Worm (Caenorhabditis elegans) whole organism, young adult: Measurements from ENCODE around the gene F14E5.2.

Experiments used
- B0019.2 ChIP-seq: fragments of 200-800 bp; sonication (Bioruptor generic); conservative IDR thresholded peaks from 2 replicates; pipeline ENCODE4 v1.3.6; 2022; ENCODE audit warnings: missing genetic modification reagents, missing genetic modification characterization, missing compliant biosample characterization
- B0336.3 ChIP-seq: fragments of 200-800 bp; sonication (Bioruptor generic); IDR thresholded peaks from 2 replicates; pipeline ENCODE4 v1.3.6; 2022; ENCODE audit warnings: missing genetic modification characterization, missing compliant biosample characterization
- D2030.7 ChIP-seq: fragments of 200-800 bp; sonication (Bioruptor generic); IDR thresholded peaks from 2 replicates; pipeline ENCODE4 v1.3.6; 2022; ENCODE audit warnings: missing genetic modification reagents, missing genetic modification characterization, missing compliant biosample characterization
- F22D6.2 ChIP-seq: sonication (generic microtip); optimal IDR thresholded peaks from 2 replicates; lab custom pipeline; 2016; ENCODE audit warnings: mild to moderate bottlenecking, missing genetic modification characterization, missing compliant biosample characterization
- F23B12.7 ChIP-seq: sonication (generic microtip); optimal IDR thresholded peaks from 2 replicates; lab custom pipeline; 2017; ENCODE audit warnings: missing genetic modification characterization, mild to moderate bottlenecking, missing compliant biosample characterization, antibody characterized with exemption, moderate library complexity; ENCODE audit not compliant: insufficient read depth
- F39B2.1 ChIP-seq: fragments of 200-800 bp; sonication (Bioruptor generic); IDR thresholded peaks from 2 replicates; pipeline ENCODE4 v1.3.6; 2022; ENCODE audit warnings: missing genetic modification reagents, missing genetic modification characterization, missing compliant biosample characterization
- F57A8.1 ChIP-seq: fragments of 200-800 bp; sonication (Bioruptor generic); optimal IDR thresholded peaks from 2 replicates; lab custom pipeline; 2018; ENCODE audit warnings: mild to moderate bottlenecking, missing genetic modification characterization, moderate library complexity, missing compliant biosample characterization
- F57C9.4 ChIP-seq: sonication (generic microtip); optimal IDR thresholded peaks from 2 replicates; lab custom pipeline; 2017; ENCODE audit warnings: mild to moderate bottlenecking, missing genetic modification characterization, missing compliant biosample characterization
- Y79H2A.3 ChIP-seq: fragments of 200-800 bp; sonication (Bioruptor generic); conservative IDR thresholded peaks from 2 replicates; pipeline ENCODE4 v1.3.6; 2022; ENCODE audit warnings: missing genetic modification reagents, missing genetic modification characterization, missing compliant biosample characterization
- aptf-2 ChIP-seq: fragments of 200-800 bp; sonication (Bioruptor generic); conservative IDR thresholded peaks from 2 replicates; pipeline ENCODE4 v1.3.6; 2022; ENCODE audit warnings: missing genetic modification reagents, missing genetic modification characterization, missing compliant biosample characterization
- dox-1 ChIP-seq: fragments of 200-800 bp; sonication (Bioruptor generic); IDR thresholded peaks from 2 replicates; pipeline ENCODE4 v1.3.6; 2022; ENCODE audit warnings: missing genetic modification reagents, missing genetic modification characterization, missing compliant biosample characterization
- dpl-1 ChIP-seq: fragments of 150-350 bp; optimal IDR thresholded peaks from 2 replicates; lab custom pipeline; 2014; ENCODE audit warnings: missing biosample characterization, missing genetic modification reagents, missing genetic modification characterization
- efl-1 ChIP-seq: fragments of 150-350 bp; optimal IDR thresholded peaks from 2 replicates; lab custom pipeline; 2014; ENCODE audit warnings: missing biosample characterization, missing genetic modification reagents, missing genetic modification characterization
- egl-44 ChIP-seq: fragments of 200-800 bp; sonication (Bioruptor generic); IDR thresholded peaks from 2 replicates; pipeline ENCODE4 v1.3.6; 2022; ENCODE audit warnings: missing genetic modification reagents, missing genetic modification characterization, missing compliant biosample characterization
- egrh-3 ChIP-seq: fragments of 200-800 bp; sonication (Bioruptor generic); IDR thresholded peaks from 2 replicates; pipeline ENCODE4 v1.3.6; 2022; ENCODE audit warnings: missing genetic modification reagents, missing genetic modification characterization, missing compliant biosample characterization
- him-1 ChIP-seq: sonication (generic microtip); optimal IDR thresholded peaks from 2 replicates; lab custom pipeline; 2016; ENCODE audit warnings: missing genotype, missing genetic modification reagents, missing genetic modification characterization, missing compliant biosample characterization
- hlh-12 ChIP-seq: sonication (generic microtip); optimal IDR thresholded peaks from 2 replicates; lab custom pipeline; 2016; ENCODE audit warnings: missing genetic modification characterization, missing compliant biosample characterization
- let-607 ChIP-seq, 2 experiments: fragments of 200-800 bp in 1 of 2; sonication (Bioruptor generic) in 1 of 2; sonication (generic microtip) in 1 of 2; optimal IDR thresholded peaks; 2 replicates each; lab custom pipeline; 2016 to 2018; ENCODE audit warnings: mild to moderate bottlenecking in 2 of 2, missing compliant biosample characterization in 2 of 2, missing genetic modification characterization in 2 of 2, moderate library complexity in 2 of 2, missing genotype in 1 of 2
- lin-26 ChIP-seq: fragments of 200-800 bp; sonication (Bioruptor generic); IDR thresholded peaks from 2 replicates; pipeline ENCODE4 v1.3.6; 2022; ENCODE audit warnings: missing genetic modification reagents, missing genetic modification characterization, missing compliant biosample characterization
- lin-40 ChIP-seq: sonication (generic microtip); optimal IDR thresholded peaks from 2 replicates; lab custom pipeline; 2016; ENCODE audit warnings: missing genetic modification characterization, mild to moderate bottlenecking, missing compliant biosample characterization, missing genotype, missing genetic modification reagents
- lsy-27 ChIP-seq: sonication (generic microtip); optimal IDR thresholded peaks from 2 replicates; lab custom pipeline; 2017; ENCODE audit warnings: missing genetic modification characterization, mild to moderate bottlenecking, missing compliant biosample characterization, antibody characterized with exemption, missing genotype, borderline replicate concordance; ENCODE audit not compliant: insufficient read depth
- mel-28 ChIP-seq: sonication (generic microtip); optimal IDR thresholded peaks from 2 replicates; lab custom pipeline; 2016; ENCODE audit warnings: borderline replicate concordance, mild to moderate bottlenecking, missing genetic modification characterization, missing compliant biosample characterization
- nfya-1 ChIP-seq: sonication (generic microtip); optimal IDR thresholded peaks from 2 replicates; lab custom pipeline; 2017; ENCODE audit warnings: antibody characterized with exemption, missing compliant biosample characterization, missing genetic modification characterization, borderline replicate concordance; ENCODE audit not compliant: insufficient read depth
- nhr-179 ChIP-seq: sonication (generic microtip); optimal IDR thresholded peaks from 2 replicates; lab custom pipeline; 2016; ENCODE audit warnings: mild to moderate bottlenecking, missing genetic modification characterization, missing compliant biosample characterization
- nhr-27 ChIP-seq: fragments of 200-800 bp; sonication (Bioruptor generic); optimal IDR thresholded peaks from 2 replicates; lab custom pipeline; 2018; ENCODE audit warnings: mild to moderate bottlenecking, missing genetic modification characterization, moderate library complexity, missing compliant biosample characterization
- nhr-80 ChIP-seq: sonication (generic microtip); optimal IDR thresholded peaks from 2 replicates; lab custom pipeline; 2016; ENCODE audit warnings: missing genetic modification characterization, missing compliant biosample characterization
- pbrm-1 ChIP-seq: fragments of 200-800 bp; sonication (Bioruptor generic); IDR thresholded peaks from 2 replicates; pipeline ENCODE4 v1.3.6; 2022; ENCODE audit warnings: missing genetic modification reagents, missing genetic modification characterization, missing compliant biosample characterization
- rcor-1 ChIP-seq: fragments of 200-800 bp; sonication (Bioruptor generic); IDR thresholded peaks from 2 replicates; pipeline ENCODE4 v1.3.6; 2022; ENCODE audit warnings: missing genetic modification reagents, missing genetic modification characterization, missing compliant biosample characterization
- rec-8 ChIP-seq, 2 experiments: sonication (generic microtip); optimal IDR thresholded peaks; 2 replicates each; lab custom pipeline; 2016; ENCODE audit warnings: mild to moderate bottlenecking in 2 of 2, missing genetic modification characterization in 2 of 2, missing genetic modification reagents in 2 of 2, missing genotype in 2 of 2, missing biosample characterization in 1 of 2, missing compliant biosample characterization in 1 of 2, moderate library complexity in 1 of 2
- rpc-1 ChIP-seq, 2 experiments: fragments of 150-350 bp in 1 of 2; sonication (generic microtip) in 1 of 2; optimal IDR thresholded peaks; 2 replicates each; lab custom pipeline; 2014 to 2018; ENCODE audit warnings: missing biosample characterization in 1 of 2, missing genetic modification characterization in 1 of 2, missing genetic modification reagents in 1 of 2, missing genotype in 1 of 2
- snpc-1.1 ChIP-seq: sonication (generic microtip); optimal IDR thresholded peaks from 2 replicates; lab custom pipeline; 2017; ENCODE audit warnings: missing genetic modification characterization, mild to moderate bottlenecking, missing compliant biosample characterization, antibody characterized with exemption, moderate library complexity, missing genotype, missing genetic modification reagents; ENCODE audit not compliant: insufficient read depth
- snpc-1.3 ChIP-seq: sonication (generic microtip); optimal IDR thresholded peaks from 2 replicates; lab custom pipeline; 2017; ENCODE audit warnings: missing genetic modification characterization, mild to moderate bottlenecking, missing compliant biosample characterization, antibody characterized with exemption, moderate library complexity, missing genotype, missing genetic modification reagents; ENCODE audit not compliant: insufficient read depth
- snpc-3.4 ChIP-seq: sonication (generic microtip); optimal IDR thresholded peaks from 2 replicates; lab custom pipeline; 2017; ENCODE audit warnings: missing genetic modification characterization, mild to moderate bottlenecking, missing compliant biosample characterization, antibody characterized with exemption, moderate library complexity, missing genotype, missing genetic modification reagents
- sptf-2 ChIP-seq: fragments of 200-800 bp; sonication (Bioruptor generic); optimal IDR thresholded peaks from 2 replicates; lab custom pipeline; 2018; ENCODE audit warnings: mild to moderate bottlenecking, missing genetic modification characterization, missing compliant biosample characterization
- unc-62 ChIP-seq: fragments of 150-350 bp; optimal IDR thresholded peaks from 2 replicates; lab custom pipeline; 2014; ENCODE audit warnings: missing biosample characterization, missing genetic modification reagents, missing genetic modification characterization
- ztf-28 ChIP-seq: fragments of 200-800 bp; sonication (Bioruptor generic); IDR thresholded peaks from 2 replicates; pipeline ENCODE4 v1.3.6; 2022; ENCODE audit warnings: missing genetic modification reagents, missing genetic modification characterization, missing compliant biosample characterization

The F14E5.2 gene

DNA sequence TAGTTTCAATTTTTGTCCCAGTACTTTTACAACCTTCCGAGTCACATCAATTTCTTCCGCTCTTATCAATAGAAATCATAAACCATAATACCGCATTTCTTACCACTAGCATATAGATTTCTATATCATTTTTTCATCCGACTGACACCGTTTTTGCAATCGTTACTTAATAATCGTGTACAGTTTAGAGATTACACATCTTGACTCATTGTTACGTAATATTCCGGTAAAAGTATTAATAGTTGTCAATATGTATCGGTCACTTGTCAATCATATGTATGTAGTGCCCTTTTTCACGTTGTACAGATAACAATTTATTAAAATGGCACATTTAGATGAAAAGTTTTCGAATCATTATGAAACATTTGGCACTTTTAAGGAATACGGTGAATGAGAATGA is 28.7 kb downstream of the F14E5.2 start:
- peak; percentile 92 for TF ChIP-seq unc-62
- TF ChIP-seq dpl-1 = no peak
- TF ChIP-seq let-607 (tag; optimal IDR thresholded peaks at IDR 0.05; lab: Kevin White, UChicago) = peak in 1 of 2 experiments; percentile 59
- no peak for TF ChIP-seq rpc-1 (optimal IDR thresholded peaks at IDR 0.05; lab: Kevin White, UChicago)
- TF ChIP-seq rpc-1 (tag; optimal IDR thresholded peaks at IDR 0.05; lab: Kevin White, UChicago) = no peak
- TF ChIP-seq nhr-80 = peak; percentile 73

DNA sequence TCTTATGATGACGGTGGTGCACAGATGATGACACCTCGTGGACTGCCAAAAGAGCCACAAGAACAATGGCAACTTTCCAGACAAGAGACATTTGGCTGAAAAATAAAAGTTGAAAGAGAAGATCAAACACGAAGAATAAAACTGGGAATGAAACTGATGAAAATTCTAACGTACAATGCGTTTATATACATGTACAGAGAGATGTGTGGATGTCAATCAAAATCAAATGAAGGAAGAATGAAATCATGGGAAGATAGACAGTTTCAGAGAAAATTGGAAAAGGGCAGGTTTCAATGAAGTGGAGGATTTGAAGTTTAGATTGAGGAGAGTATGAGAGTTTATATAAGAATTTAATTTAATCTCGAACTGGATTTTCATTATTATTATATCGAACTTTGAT is 29.6 kb downstream of the F14E5.2 start, which contains the start of gene dod-23:
Gene dod-23, minus strand, starts transcription at position 101 of the 400 bp plus-strand sequence.
- TF ChIP-seq rcor-1 (GFP tag; lab: Robert Waterston, UW) (no peak), lin-40 (tag; lab: Kevin White, UChicago) (no peak), hlh-12 (no peak), nfya-1 (tag; lab: Kevin White, UChicago) (no peak), dox-1 (no peak), ztf-28 (GFP tag; lab: Robert Waterston, UW) (no peak), sptf-2 (GFP tag; lab: Kevin White, UChicago) (no peak), lin-26 (GFP tag; lab: Robert Waterston, UW) (no peak), egrh-3 (GFP tag; lab: Robert Waterston, UW) (no peak), D2030.7 (no peak), F23B12.7 (tag; lab: Kevin White, UChicago) (no peak), snpc-1.1 (tag; lab: Kevin White, UChicago) (no peak), B0336.3 (no peak), pbrm-1 (no peak)

DNA sequence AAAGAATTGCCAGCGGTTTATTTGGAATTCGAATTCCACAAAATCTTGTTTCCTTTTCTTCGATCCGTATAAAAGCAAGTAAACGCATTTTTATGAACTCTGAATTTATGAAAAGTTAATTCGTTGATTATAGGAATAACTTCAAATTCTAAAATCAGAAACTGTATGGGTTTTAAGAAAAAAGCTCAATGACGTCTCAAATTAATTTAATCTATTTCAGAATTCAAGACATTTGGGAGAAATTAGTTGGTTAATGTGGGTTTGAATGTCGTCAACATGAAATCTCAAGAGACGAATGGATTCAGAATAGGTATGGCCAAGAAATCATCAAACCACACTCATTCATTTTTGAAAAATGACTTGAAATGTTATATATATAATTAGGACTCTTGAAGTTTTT is 32.6 kb downstream of the F14E5.2 start, which contains the start of gene F49E12.7:
Gene F49E12.7, minus strand, starts transcription at position 101 of the 400 bp plus-strand sequence.
- TF ChIP-seq lin-40 (tag; lab: Kevin White, UChicago) (no peak), lsy-27 (tag; lab: Kevin White, UChicago) (no peak)

DNA sequence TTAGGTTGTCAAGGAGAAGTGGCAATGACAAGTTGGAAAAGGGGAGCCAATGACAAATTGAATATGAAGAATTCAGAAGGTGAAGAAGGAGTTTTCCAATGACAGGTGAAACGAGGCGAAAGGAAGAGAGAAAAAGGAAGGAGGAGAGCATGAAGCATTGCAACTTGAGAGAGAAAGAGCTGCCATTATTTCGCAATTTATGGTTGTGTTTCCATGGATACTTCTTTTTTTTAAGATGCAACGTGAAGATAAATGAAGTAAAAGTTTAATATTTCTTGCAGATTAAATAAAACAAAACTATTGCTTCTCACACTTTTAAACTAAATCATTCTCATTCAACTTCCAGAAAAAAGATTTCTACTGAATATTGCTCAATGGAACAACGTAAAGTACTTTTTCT is 34.5 kb downstream of the F14E5.2 start, which contains the start of gene F49E12.8:
Gene F49E12.8, minus strand, starts transcription at position 101 of the 400 bp plus-strand sequence.
- TF ChIP-seq F57C9.4 (tag; lab: Kevin White, UChicago) (no peak), F57A8.1 (GFP tag; lab: Kevin White, UChicago) (no peak), aptf-2 (GFP tag; lab: Robert Waterston, UW) (no peak), him-1 (tag; lab: Kevin White, UChicago) (no peak), B0019.2 (no peak), dox-1 (no peak), F22D6.2 (tag; lab: Kevin White, UChicago) (no peak), snpc-3.4 (tag; lab: Kevin White, UChicago) (no peak), F39B2.1 (GFP tag; lab: Robert Waterston, UW) (no peak), Y79H2A.3 (GFP tag; lab: Robert Waterston, UW) (no peak), egl-44 (GFP tag; lab: Robert Waterston, UW) (no peak), nhr-179 (tag; lab: Kevin White, UChicago) (no peak), rec-8 (tag; optimal IDR thresholded peaks at IDR 0.05; lab: Kevin White, UChicago) (no peak), nhr-27 (tag; lab: Kevin White, UChicago) (no peak), mel-28 (tag; lab: Kevin White, UChicago) (no peak), efl-1 (GFP tag; lab: Kevin White, UChicago) (no peak), snpc-1.3 (no peak)
